Fruit fly (Drosophila melanogaster) whole organism, embryonic: ENCODE results near the gene Rab8.

Source experiments
- Abd-B ChIP-seq: fragments of 200-800 bp; sonication (Bioruptor generic); optimal IDR thresholded peaks from 2 replicates; lab custom pipeline; 2018; ENCODE audit warnings: missing biosample characterization, mild to moderate bottlenecking, missing genetic modification characterization, moderate library complexity
- Adf1 ChIP-seq: fragments of 200-800 bp; sonication (Bioruptor generic); IDR thresholded peaks from 2 replicates; pipeline ENCODE4 v1.3.6; 2022; ENCODE audit warnings: missing biosample characterization, missing genetic modification characterization
- CG10147 ChIP-seq: fragments of 200-800 bp; sonication (Bioruptor generic); optimal IDR thresholded peaks from 2 replicates; lab custom pipeline; 2019; ENCODE audit warnings: missing biosample characterization, mild to moderate bottlenecking, missing genetic modification characterization, moderate library complexity
- CG1024 ChIP-seq: fragments of 200-800 bp; sonication (Bioruptor generic); IDR thresholded peaks from 2 replicates; pipeline ENCODE4 v1.3.6; 2022; ENCODE audit warnings: missing biosample characterization, missing genetic modification characterization
- CG10321 ChIP-seq: fragments of 200-800 bp; sonication (Bioruptor generic); IDR thresholded peaks from 2 replicates; pipeline ENCODE4 v1.3.6; 2022; ENCODE audit warnings: missing biosample characterization, missing genetic modification characterization
- CG10462 ChIP-seq: fragments of 200-800 bp; sonication (Bioruptor generic); optimal IDR thresholded peaks from 2 replicates; lab custom pipeline; 2016; ENCODE audit warnings: missing biosample characterization, missing genetic modification characterization
- CG11093 ChIP-seq: fragments of 200-800 bp; sonication (Bioruptor generic); IDR thresholded peaks from 3 replicates; pipeline ENCODE4 v1.3.6; 2022; ENCODE audit warnings: missing biosample characterization, missing genetic modification characterization
- CG11398 ChIP-seq: fragments of 200-800 bp; sonication (Bioruptor generic); optimal IDR thresholded peaks from 2 replicates; lab custom pipeline; 2016; ENCODE audit warnings: missing biosample characterization, missing genetic modification characterization
- CG12104 ChIP-seq: fragments of 200-800 bp; sonication (Bioruptor generic); optimal IDR thresholded peaks from 3 replicates; lab custom pipeline; 2016; ENCODE audit warnings: missing biosample characterization, missing genetic modification characterization
- CG1233 ChIP-seq: fragments of 200-800 bp; sonication (Bioruptor generic); optimal IDR thresholded peaks from 4 replicates; lab custom pipeline; 2018; ENCODE audit warnings: missing biosample characterization, mild to moderate bottlenecking, missing genetic modification characterization
- CG14667 ChIP-seq: fragments of 200-800 bp; sonication (Bioruptor generic); IDR thresholded peaks from 2 replicates; pipeline ENCODE4 v1.3.6; 2022; ENCODE audit warnings: missing biosample characterization, missing genetic modification characterization
- CG14710 ChIP-seq: fragments of 200-800 bp; sonication (Bioruptor generic); optimal IDR thresholded peaks from 3 replicates; lab custom pipeline; 2019; ENCODE audit warnings: missing biosample characterization, mild to moderate bottlenecking, missing genetic modification characterization, moderate library complexity
- CG15269 ChIP-seq: fragments of 200-800 bp; sonication (Bioruptor generic); optimal IDR thresholded peaks from 2 replicates; lab custom pipeline; 2018; ENCODE audit warnings: missing biosample characterization, mild to moderate bottlenecking, missing genetic modification characterization, moderate library complexity
- CG1529 ChIP-seq: fragments of 200-800 bp; sonication (Bioruptor generic); optimal IDR thresholded peaks from 3 replicates; lab custom pipeline; 2018; ENCODE audit warnings: missing biosample characterization, missing genetic modification characterization
- CG3065 ChIP-seq: fragments of 200-800 bp; sonication (Bioruptor generic); optimal IDR thresholded peaks from 2 replicates; lab custom pipeline; 2016; ENCODE audit warnings: missing biosample characterization, missing genetic modification characterization
- CG3163 ChIP-seq: fragments of 200-800 bp; sonication (Bioruptor generic); optimal IDR thresholded peaks from 3 replicates; lab custom pipeline; 2016; ENCODE audit warnings: missing biosample characterization, missing genetic modification characterization
- CG3281 ChIP-seq: fragments of 200-800 bp; sonication (Bioruptor generic); optimal IDR thresholded peaks from 3 replicates; lab custom pipeline; 2017; ENCODE audit warnings: missing biosample characterization, mild to moderate bottlenecking, missing genetic modification characterization
- CG33213 ChIP-seq: fragments of 200-800 bp; sonication (Bioruptor generic); optimal IDR thresholded peaks from 3 replicates; lab custom pipeline; 2016; ENCODE audit warnings: missing biosample characterization, missing genetic modification characterization
- CG4360 ChIP-seq: fragments of 200-800 bp; sonication (Bioruptor generic); IDR thresholded peaks from 2 replicates; pipeline ENCODE4 v1.3.6; 2022; ENCODE audit warnings: missing biosample characterization, missing genetic modification characterization
- CG5180 ChIP-seq: fragments of 200-800 bp; sonication (Bioruptor generic); optimal IDR thresholded peaks from 3 replicates; lab custom pipeline; 2017; ENCODE audit warnings: missing biosample characterization, missing genetic modification characterization, mild to moderate bottlenecking, moderate library complexity, missing genetic modification reagents
- CG6689 ChIP-seq: fragments of 200-800 bp; sonication (Bioruptor generic); IDR thresholded peaks from 2 replicates; pipeline ENCODE4 v1.3.6; 2022; ENCODE audit warnings: missing biosample characterization, missing genetic modification characterization
- CG7556 ChIP-seq: fragments of 200-800 bp; sonication (Bioruptor generic); optimal IDR thresholded peaks from 2 replicates; lab custom pipeline; 2017; ENCODE audit warnings: missing biosample characterization, mild to moderate bottlenecking, missing genetic modification characterization
- Dek ChIP-seq: fragments of 200-800 bp; sonication (Bioruptor generic); optimal IDR thresholded peaks from 3 replicates; lab custom pipeline; 2019; ENCODE audit warnings: missing biosample characterization, mild to moderate bottlenecking, missing genetic modification characterization, moderate library complexity
- Dp ChIP-seq: fragments of 200-800 bp; sonication (Bioruptor generic); optimal IDR thresholded peaks from 2 replicates; lab custom pipeline; 2018; ENCODE audit warnings: missing biosample characterization, mild to moderate bottlenecking, missing genetic modification characterization, moderate library complexity
- Fer3 ChIP-seq: fragments of 200-800 bp; sonication (Bioruptor generic); optimal IDR thresholded peaks from 2 replicates; lab custom pipeline; 2018; ENCODE audit warnings: missing biosample characterization, mild to moderate bottlenecking, missing genetic modification characterization, moderate library complexity
- HLH3B ChIP-seq: fragments of 200-800 bp; sonication (Bioruptor generic); IDR thresholded peaks from 2 replicates; pipeline ENCODE4 v1.3.6; 2022; ENCODE audit warnings: missing biosample characterization, missing genetic modification characterization
- HLH54F ChIP-seq: fragments of 200-800 bp; sonication (Bioruptor generic); optimal IDR thresholded peaks from 3 replicates; lab custom pipeline; 2016; ENCODE audit warnings: missing biosample characterization, missing genetic modification characterization
- Hand ChIP-seq: fragments of 200-800 bp; sonication (Bioruptor generic); optimal IDR thresholded peaks from 2 replicates; lab custom pipeline; 2017; ENCODE audit warnings: mild to moderate bottlenecking, missing biosample characterization, missing genetic modification reagents, missing genetic modification characterization
- Hr51 ChIP-seq, 2 experiments: fragments of 200-800 bp; sonication (Bioruptor generic); optimal IDR thresholded peaks; 2 replicates in 1 of 2; 3 replicates in 1 of 2; lab custom pipeline; 2016 to 2018; ENCODE audit warnings: missing biosample characterization in 2 of 2, missing genetic modification characterization in 2 of 2, mild to moderate bottlenecking in 1 of 2, moderate library complexity in 1 of 2
- Med ChIP-seq: fragments of 200-800 bp; sonication (Bioruptor generic); peaks from one replicate; lab custom pipeline; 2016; ENCODE audit warnings: missing biosample characterization, missing genetic modification characterization, mild to moderate bottlenecking, inconsistent platforms, moderate library complexity
- Nf-YC ChIP-seq: fragments of 200-800 bp; optimal IDR thresholded peaks from 3 replicates; lab custom pipeline; 2019; ENCODE audit warnings: missing biosample characterization, mild to moderate bottlenecking, missing genetic modification characterization, moderate library complexity
- Sox102F ChIP-seq: fragments of 200-800 bp; sonication (Bioruptor generic); optimal IDR thresholded peaks from 2 replicates; lab custom pipeline; 2018; ENCODE audit warnings: missing biosample characterization, mild to moderate bottlenecking, missing genetic modification characterization, moderate library complexity
- Taf1 ChIP-seq: fragments of 200-800 bp; sonication (Bioruptor generic); IDR thresholded peaks from 2 replicates; pipeline ENCODE4 v1.3.6; 2022; ENCODE audit warnings: missing biosample characterization, missing genetic modification characterization
- chinmo ChIP-seq: fragments of 200-800 bp; sonication (Bioruptor generic); IDR thresholded peaks from 4 replicates; pipeline ENCODE4 v1.3.6; 2022; ENCODE audit warnings: missing biosample characterization, missing genetic modification characterization; ENCODE audit not compliant: partially characterized antibody
- disco-r ChIP-seq: fragments of 200-800 bp; sonication (Bioruptor generic); optimal IDR thresholded peaks from 2 replicates; lab custom pipeline; 2016; ENCODE audit warnings: missing biosample characterization, missing genetic modification characterization
- exex ChIP-seq: fragments of 200-800 bp; sonication (Bioruptor generic); optimal IDR thresholded peaks from 4 replicates; lab custom pipeline; 2018; ENCODE audit warnings: missing biosample characterization, mild to moderate bottlenecking, missing genetic modification characterization, moderate library complexity
- gro ChIP-seq: fragments of 200-800 bp; sonication (Bioruptor generic); optimal IDR thresholded peaks from 2 replicates; lab custom pipeline; 2016; ENCODE audit warnings: missing biosample characterization, missing genetic modification characterization
- kah ChIP-seq: fragments of 200-800 bp; sonication (Bioruptor generic); optimal IDR thresholded peaks from 2 replicates; lab custom pipeline; 2018; ENCODE audit warnings: missing biosample characterization, mild to moderate bottlenecking, missing genetic modification characterization
- lab ChIP-seq: fragments of 200-800 bp; sonication (Bioruptor generic); optimal IDR thresholded peaks from 3 replicates; lab custom pipeline; 2017; ENCODE audit warnings: missing biosample characterization, missing genetic modification characterization, mild to moderate bottlenecking, moderate library complexity, missing genetic modification reagents
- mirr ChIP-seq: fragments of 200-800 bp; sonication (Bioruptor generic); optimal IDR thresholded peaks from 3 replicates; lab custom pipeline; 2018; ENCODE audit warnings: missing biosample characterization, mild to moderate bottlenecking, missing genetic modification characterization
- nom ChIP-seq: fragments of 200-800 bp; sonication (Bioruptor generic); optimal IDR thresholded peaks from 2 replicates; lab custom pipeline; 2017; ENCODE audit warnings: missing biosample characterization, missing genetic modification characterization, mild to moderate bottlenecking, moderate library complexity, missing genetic modification reagents
- pros ChIP-seq: fragments of 200-800 bp; sonication (Bioruptor generic); optimal IDR thresholded peaks from 3 replicates; lab custom pipeline; 2019; ENCODE audit warnings: missing biosample characterization, mild to moderate bottlenecking, missing genetic modification characterization, moderate library complexity
- pum ChIP-seq: fragments of 200-800 bp; sonication (Bioruptor generic); optimal IDR thresholded peaks from 2 replicates; lab custom pipeline; 2016; ENCODE audit warnings: missing biosample characterization, missing genetic modification characterization
- sima ChIP-seq: fragments of 200-800 bp; sonication (Bioruptor generic); optimal IDR thresholded peaks from 2 replicates; lab custom pipeline; 2016; ENCODE audit warnings: missing biosample characterization, missing genetic modification characterization
- slbo ChIP-seq: fragments of 200-800 bp; sonication (Bioruptor generic); IDR thresholded peaks from 2 replicates; pipeline ENCODE4 v1.3.6; 2022; ENCODE audit warnings: missing biosample characterization, missing genetic modification characterization
- sr ChIP-seq: fragments of 200-800 bp; sonication (Bioruptor generic); IDR thresholded peaks from 3 replicates; pipeline ENCODE4 v1.3.6; 2022; ENCODE audit warnings: missing biosample characterization, missing genetic modification characterization
- ttk ChIP-seq: fragments of 200-800 bp; sonication (Bioruptor generic); IDR thresholded peaks from 2 replicates; pipeline ENCODE4 v2.1.2; 2022; ENCODE audit warnings: missing biosample characterization, missing genetic modification characterization
- vnd ChIP-seq: fragments of 200-800 bp; sonication (Bioruptor generic); IDR thresholded peaks from 3 replicates; pipeline ENCODE4 v1.3.6; 2022; ENCODE audit warnings: missing biosample characterization, missing genetic modification characterization; ENCODE audit not compliant: partially characterized antibody
- yki ChIP-seq: fragments of >200 bp; optimal IDR thresholded peaks from 3 replicates; lab custom pipeline; 2018
- zen2 ChIP-seq: fragments of 200-800 bp; sonication (Bioruptor generic); IDR thresholded peaks from 3 replicates; pipeline ENCODE4 v1.3.6; 2022; ENCODE audit warnings: missing biosample characterization, missing genetic modification characterization; ENCODE audit not compliant: partially characterized antibody

Rab8 gene

DNA sequence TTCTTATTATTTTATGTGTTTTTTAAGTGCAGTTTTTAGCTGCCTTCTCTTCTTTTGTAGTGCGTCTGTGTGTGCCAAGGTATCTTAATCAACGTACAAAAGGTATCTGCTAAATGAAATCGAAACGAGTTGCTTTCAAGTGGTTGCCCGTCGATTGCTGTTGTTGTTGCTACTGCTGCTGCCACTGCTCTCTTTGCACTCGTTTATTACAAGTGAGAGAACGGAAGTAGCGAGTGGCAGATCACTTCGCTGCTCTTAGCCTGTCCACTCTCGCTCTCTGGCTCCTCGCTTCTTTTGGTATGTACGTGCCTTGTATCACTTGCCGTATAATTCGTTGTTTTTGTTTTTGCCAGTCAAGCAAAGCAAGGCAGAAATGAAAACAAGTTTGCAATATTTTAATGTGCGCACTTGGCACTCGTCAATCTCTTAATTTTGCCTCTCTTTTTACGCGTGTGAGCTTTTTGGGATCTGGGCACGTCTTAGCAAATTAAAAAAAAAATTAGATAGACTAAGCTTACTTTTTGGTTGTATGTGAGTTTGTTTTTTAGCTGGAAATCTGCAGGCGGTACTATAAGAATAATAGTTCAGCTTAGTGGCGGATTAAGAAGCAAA, 25.5 kb upstream of the Rab8 start:
- no peak for TF ChIP-seq sima (GFP tag; lab: Kevin White, UChicago)
- TF ChIP-seq Hand (GFP tag; lab: Kevin White, UChicago): no peak
- peak; percentile 11; the same call in 1 of the 3 replicates for TF ChIP-seq zen2 (GFP tag; lab: Robert Waterston, UW)
- TF ChIP-seq CG7556: no peak
- no peak for TF ChIP-seq disco-r
- TF ChIP-seq vnd (GFP tag; lab: Robert Waterston, UW): no peak
- no peak for TF ChIP-seq Abd-B (GFP tag; lab: Kevin White, UChicago)
- peak; percentile 49 for TF ChIP-seq yki (lab: Kevin White, UChicago)
- no peak for TF ChIP-seq Fer3
- no peak for TF ChIP-seq Nf-YC
- no peak for TF ChIP-seq HLH3B
- no peak for TF ChIP-seq CG6689 (GFP tag; lab: Robert Waterston, UW)
- TF ChIP-seq sr: no peak
- TF ChIP-seq Adf1 (GFP tag; lab: Robert Waterston, UW): no peak
- TF ChIP-seq CG1233 (GFP tag; lab: Kevin White, UChicago): no peak
- TF ChIP-seq pros (GFP tag; lab: Kevin White, UChicago): peak; percentile 45
- TF ChIP-seq CG15269 (tag; lab: Kevin White, UChicago): peak; percentile 22
- TF ChIP-seq Dp (GFP tag; lab: Kevin White, UChicago): no peak
- TF ChIP-seq CG4360 (GFP tag; lab: Robert Waterston, UW): peak; percentile 97
- TF ChIP-seq CG14710 (tag; lab: Kevin White, UChicago): no peak
- TF ChIP-seq lab (GFP tag; lab: Kevin White, UChicago): no peak
- TF ChIP-seq CG33213 (GFP tag; lab: Kevin White, UChicago): no peak
- peak; percentile 19 for TF ChIP-seq Dek
- no peak for TF ChIP-seq Hr51 (GFP tag; optimal IDR thresholded peaks at IDR 0.05; lab: Kevin White, UChicago)
- TF ChIP-seq CG11398 (GFP tag; lab: Kevin White, UChicago): no peak
- TF ChIP-seq Med: no peak
- TF ChIP-seq CG12104 (GFP tag; lab: Kevin White, UChicago): no peak
- TF ChIP-seq CG3065: no peak
- TF ChIP-seq chinmo (GFP tag; lab: Robert Waterston, UW): peak; percentile 82; the same call in 2 of the 4 replicates
- TF ChIP-seq CG14667 (GFP tag; lab: Robert Waterston, UW): no peak
- peak; percentile 20 for TF ChIP-seq mirr (GFP tag; lab: Kevin White, UChicago)
- peak; percentile 5; the same call in 1 of the 2 replicates for TF ChIP-seq CG10321 (GFP tag; lab: Robert Waterston, UW)
- TF ChIP-seq CG10147 (GFP tag; lab: Kevin White, UChicago): no peak
- no peak for TF ChIP-seq CG5180 (GFP tag; lab: Kevin White, UChicago)
- TF ChIP-seq Taf1 (GFP tag; lab: Robert Waterston, UW): no peak
- no peak for TF ChIP-seq CG1529 (GFP tag; lab: Kevin White, UChicago)
- TF ChIP-seq exex (tag; lab: Kevin White, UChicago): peak; percentile 47
- TF ChIP-seq CG10462: no peak
- TF ChIP-seq HLH54F (GFP tag; lab: Kevin White, UChicago): no peak
- 0 out of 2 replicates have a peak, but pooled peaks have one; percentile 4 for TF ChIP-seq slbo
- TF ChIP-seq Sox102F (GFP tag; lab: Kevin White, UChicago): no peak
- no peak for TF ChIP-seq CG3281 (GFP tag; lab: Kevin White, UChicago)
- no peak for TF ChIP-seq CG1024 (GFP tag; lab: Robert Waterston, UW)
- TF ChIP-seq ttk (GFP tag; lab: Robert Waterston, UW): no peak
- TF ChIP-seq kah (GFP tag; lab: Kevin White, UChicago): no peak
- TF ChIP-seq nom (GFP tag; lab: Kevin White, UChicago): peak; percentile 49
- TF ChIP-seq pum (GFP tag; lab: Kevin White, UChicago): no peak
- no peak for TF ChIP-seq gro (GFP tag; lab: Kevin White, UChicago)
- TF ChIP-seq CG3163: peak; percentile 90
- no peak for TF ChIP-seq CG11093
